Fruit fly (Drosophila melanogaster) whole organism, embryonic: ENCODE measurements around the gene CG8301.

Experiments used
- Antp ChIP-seq: fragments of 200-800 bp; sonication (Bioruptor generic); optimal IDR thresholded peaks from 3 replicates; lab custom pipeline; 2016; ENCODE audit warnings: missing biosample characterization, missing genetic modification characterization
- B-H1 ChIP-seq: fragments of 200-800 bp; sonication (Bioruptor generic); IDR thresholded peaks from 3 replicates; pipeline ENCODE4 v1.3.6; 2022; ENCODE audit warnings: missing biosample characterization, missing genetic modification characterization
- Bdp1 ChIP-seq: fragments of 200-800 bp; sonication (Bioruptor generic); optimal IDR thresholded peaks from 3 replicates; lab custom pipeline; 2016; ENCODE audit warnings: missing biosample characterization, missing genetic modification characterization
- CG11247 ChIP-seq: fragments of 200-800 bp; sonication (Bioruptor generic); IDR thresholded peaks from 2 replicates; pipeline ENCODE4 v1.3.6; 2022; ENCODE audit warnings: missing biosample characterization, missing genetic modification characterization
- CG14014 ChIP-seq: fragments of 200-800 bp; sonication (Bioruptor generic); IDR thresholded peaks from 2 replicates; pipeline ENCODE4 v1.3.6; 2022; ENCODE audit warnings: missing biosample characterization, missing genetic modification characterization
- CG1647 ChIP-seq: fragments of 200-800 bp; sonication (Bioruptor generic); optimal IDR thresholded peaks from 3 replicates; lab custom pipeline; 2016; ENCODE audit warnings: missing biosample characterization, missing genetic modification characterization
- CG17829 ChIP-seq: fragments of 200-800 bp; optimal IDR thresholded peaks from 2 replicates; lab custom pipeline; 2019; ENCODE audit warnings: missing biosample characterization, mild to moderate bottlenecking, missing genetic modification characterization, moderate library complexity
- CG2889 ChIP-seq: fragments of 200-800 bp; sonication (Bioruptor generic); IDR thresholded peaks from 3 replicates; pipeline ENCODE4 v1.3.6; 2022; ENCODE audit warnings: missing biosample characterization, missing genetic modification characterization
- CG31365 ChIP-seq: fragments of 200-800 bp; sonication (Bioruptor generic); optimal IDR thresholded peaks from 2 replicates; lab custom pipeline; 2018; ENCODE audit warnings: missing biosample characterization, mild to moderate bottlenecking, missing genetic modification characterization
- CG4730 ChIP-seq: fragments of 200-800 bp; sonication (Bioruptor generic); IDR thresholded peaks from 2 replicates; pipeline ENCODE4 v1.3.6; 2022; ENCODE audit warnings: missing biosample characterization, missing genetic modification characterization
- CG4854 ChIP-seq: fragments of 200-800 bp; sonication (Bioruptor generic); optimal IDR thresholded peaks from 2 replicates; lab custom pipeline; 2016; ENCODE audit warnings: missing biosample characterization, missing genetic modification characterization, inconsistent platforms
- CG6791 ChIP-seq: fragments of 200-800 bp; sonication (Bioruptor generic); IDR thresholded peaks from 3 replicates; pipeline ENCODE4 v1.3.6; 2022; ENCODE audit warnings: missing biosample characterization, missing genetic modification characterization; ENCODE audit not compliant: partially characterized antibody
- CG7271 ChIP-seq: fragments of 200-800 bp; sonication (Bioruptor generic); optimal IDR thresholded peaks from 2 replicates; lab custom pipeline; 2018; ENCODE audit warnings: missing biosample characterization, mild to moderate bottlenecking, missing genetic modification characterization, moderate library complexity
- CG8765 ChIP-seq: fragments of 200-800 bp; sonication (Bioruptor generic); IDR thresholded peaks from 2 replicates; pipeline ENCODE4 v1.3.6; 2022; ENCODE audit warnings: missing biosample characterization, missing genetic modification characterization
- CG9817 ChIP-seq: fragments of 200-800 bp; sonication (Bioruptor generic); optimal IDR thresholded peaks from 2 replicates; lab custom pipeline; 2018; ENCODE audit warnings: missing biosample characterization, mild to moderate bottlenecking, missing genetic modification characterization, moderate library complexity
- Dip2 ChIP-seq: fragments of 200-800 bp; sonication (Bioruptor generic); IDR thresholded peaks from 2 replicates; pipeline ENCODE4 v1.3.6; 2022; ENCODE audit warnings: missing biosample characterization, missing genetic modification characterization
- Doc3 ChIP-seq: fragments of 200-800 bp; sonication (Bioruptor generic); IDR thresholded peaks from 3 replicates; pipeline ENCODE4 v1.3.6; 2022; ENCODE audit warnings: missing biosample characterization, missing genetic modification characterization; ENCODE audit not compliant: partially characterized antibody
- Eip74EF ChIP-seq, 2 experiments: fragments of 200-800 bp in 1 of 2; fragments of >200 bp in 1 of 2; sonication (Bioruptor generic) in 1 of 2; optimal IDR thresholded peaks; 2 replicates each; lab custom pipeline; 2017 to 2019; ENCODE audit warnings: missing biosample characterization in 2 of 2, missing genetic modification characterization in 2 of 2, mild to moderate bottlenecking in 1 of 2, moderate library complexity in 1 of 2
- Elba2 ChIP-seq: fragments of 200-800 bp; sonication (Bioruptor generic); optimal IDR thresholded peaks from 3 replicates; lab custom pipeline; 2016; ENCODE audit warnings: missing biosample characterization, missing genetic modification characterization
- Fer1 ChIP-seq: fragments of 200-800 bp; sonication (Bioruptor generic); optimal IDR thresholded peaks from 2 replicates; lab custom pipeline; 2017; ENCODE audit warnings: missing biosample characterization, mild to moderate bottlenecking, missing genetic modification characterization
- Fer3 ChIP-seq: fragments of 200-800 bp; sonication (Bioruptor generic); optimal IDR thresholded peaks from 2 replicates; lab custom pipeline; 2018; ENCODE audit warnings: missing biosample characterization, mild to moderate bottlenecking, missing genetic modification characterization, moderate library complexity
- Gug ChIP-seq: fragments of 200-800 bp; sonication (Bioruptor generic); IDR thresholded peaks from 4 replicates; pipeline ENCODE4 v1.3.6; 2022; ENCODE audit warnings: missing biosample characterization, missing genetic modification characterization
- HLHmδ ChIP-seq: fragments of 200-800 bp; sonication (Bioruptor generic); optimal IDR thresholded peaks from 2 replicates; lab custom pipeline; 2018; ENCODE audit warnings: missing biosample characterization, mild to moderate bottlenecking, missing genetic modification characterization, moderate library complexity
- Kr ChIP-seq: fragments of 200-800 bp; sonication (Bioruptor generic); optimal IDR thresholded peaks from 2 replicates; lab custom pipeline; 2017; ENCODE audit warnings: missing biosample characterization, mild to moderate bottlenecking, missing genetic modification characterization
- Max ChIP-seq: fragments of 200-800 bp; sonication (Bioruptor generic); optimal IDR thresholded peaks from 2 replicates; lab custom pipeline; 2016; ENCODE audit warnings: missing biosample characterization, mild to moderate bottlenecking, missing genetic modification characterization
- NC2β ChIP-seq: fragments of 200-800 bp; sonication (Bioruptor generic); optimal IDR thresholded peaks from 2 replicates; lab custom pipeline; 2016; ENCODE audit warnings: missing biosample characterization, missing genetic modification characterization
- Stat92E ChIP-seq, 3 experiments: fragments of >200 bp in 2 of 3; fragments of 200-800 bp in 1 of 3; sonication (Bioruptor generic) in 1 of 3; optimal IDR thresholded peaks; 2 replicates each; lab custom pipeline; 2017 to 2019; ENCODE audit warnings: missing biosample characterization in 3 of 3, missing genetic modification characterization in 3 of 3, mild to moderate bottlenecking in 1 of 3, moderate library complexity in 1 of 3
- TFAM ChIP-seq: fragments of 200-800 bp; sonication (Bioruptor generic); optimal IDR thresholded peaks from 2 replicates; lab custom pipeline; 2017; ENCODE audit warnings: missing biosample characterization, missing genetic modification characterization, inconsistent platforms
- Usf ChIP-seq: fragments of 200-800 bp; sonication (Bioruptor generic); optimal IDR thresholded peaks from 2 replicates; lab custom pipeline; 2017; ENCODE audit warnings: missing genotype, missing biosample characterization, missing genetic modification characterization
- ac ChIP-seq: fragments of 200-800 bp; sonication (Bioruptor generic); optimal IDR thresholded peaks from 3 replicates; lab custom pipeline; 2017; ENCODE audit warnings: missing biosample characterization, mild to moderate bottlenecking, missing genetic modification characterization
- ase ChIP-seq: fragments of 200-800 bp; sonication (Bioruptor generic); IDR thresholded peaks from 3 replicates; pipeline ENCODE4 v1.3.6; 2022; ENCODE audit warnings: missing biosample characterization, missing genetic modification characterization
- ato ChIP-seq: fragments of 200-800 bp; sonication (Bioruptor generic); IDR thresholded peaks from 2 replicates; pipeline ENCODE4 v1.3.6; 2022; ENCODE audit warnings: missing biosample characterization, missing genetic modification characterization; ENCODE audit not compliant: partially characterized antibody
- bigmax ChIP-seq: fragments of 200-800 bp; sonication (Bioruptor generic); optimal IDR thresholded peaks from 2 replicates; lab custom pipeline; 2018; ENCODE audit warnings: missing biosample characterization, mild to moderate bottlenecking, missing genetic modification characterization
- cg ChIP-seq: fragments of 200-800 bp; sonication (Bioruptor generic); optimal IDR thresholded peaks from 3 replicates; lab custom pipeline; 2019; ENCODE audit warnings: missing biosample characterization, mild to moderate bottlenecking, missing genetic modification characterization, moderate library complexity
- chinmo ChIP-seq: fragments of 200-800 bp; sonication (Bioruptor generic); IDR thresholded peaks from 4 replicates; pipeline ENCODE4 v1.3.6; 2022; ENCODE audit warnings: missing biosample characterization, missing genetic modification characterization; ENCODE audit not compliant: partially characterized antibody
- chm ChIP-seq: fragments of 200-800 bp; sonication (Bioruptor generic); IDR thresholded peaks from 2 replicates; pipeline ENCODE4 v1.3.6; 2022; ENCODE audit warnings: missing biosample characterization, missing genetic modification characterization
- crol ChIP-seq: fragments of 200-800 bp; sonication (Bioruptor generic); IDR thresholded peaks from 2 replicates; pipeline ENCODE4 v1.3.6; 2022; ENCODE audit warnings: missing biosample characterization, missing genetic modification characterization
- her ChIP-seq: fragments of 200-800 bp; sonication (Bioruptor generic); optimal IDR thresholded peaks from 2 replicates; lab custom pipeline; 2016; ENCODE audit warnings: missing biosample characterization, missing genetic modification characterization
- kni ChIP-seq: fragments of 200-800 bp; sonication (Bioruptor generic); optimal IDR thresholded peaks from 3 replicates; lab custom pipeline; 2017; ENCODE audit warnings: mild to moderate bottlenecking, missing biosample characterization, missing genetic modification reagents, missing genetic modification characterization
- odd ChIP-seq: fragments of 200-800 bp; sonication (Bioruptor generic); optimal IDR thresholded peaks from 2 replicates; lab custom pipeline; 2017; ENCODE audit warnings: missing biosample characterization, mild to moderate bottlenecking, missing genetic modification characterization
- repo ChIP-seq: fragments of 200-800 bp; sonication (Bioruptor generic); optimal IDR thresholded peaks from 2 replicates; lab custom pipeline; 2016; ENCODE audit warnings: missing biosample characterization, missing genetic modification characterization
- rib ChIP-seq: fragments of 200-800 bp; sonication (Bioruptor generic); IDR thresholded peaks from 2 replicates; pipeline ENCODE4 v1.3.6; 2022; ENCODE audit warnings: missing biosample characterization, missing genetic modification characterization
- ro ChIP-seq: fragments of 200-800 bp; sonication (Bioruptor generic); IDR thresholded peaks from 2 replicates; pipeline ENCODE4 v1.3.6; 2022; ENCODE audit warnings: missing biosample characterization, missing genetic modification characterization
- sd ChIP-seq: fragments of 200-800 bp; sonication (Bioruptor generic); optimal IDR thresholded peaks from 3 replicates; lab custom pipeline; 2018; ENCODE audit warnings: missing biosample characterization, mild to moderate bottlenecking, missing genetic modification characterization, moderate library complexity
- sens ChIP-seq: fragments of 200-800 bp; sonication (Bioruptor generic); peaks from one replicate; lab custom pipeline; 2016; ENCODE audit warnings: missing biosample characterization, missing genetic modification characterization
- sob ChIP-seq: fragments of 200-800 bp; sonication (Bioruptor generic); IDR thresholded peaks from 2 replicates; pipeline ENCODE4 v1.3.6; 2022; ENCODE audit warnings: missing biosample characterization, missing genetic modification characterization
- sr ChIP-seq: fragments of 200-800 bp; sonication (Bioruptor generic); IDR thresholded peaks from 3 replicates; pipeline ENCODE4 v1.3.6; 2022; ENCODE audit warnings: missing biosample characterization, missing genetic modification characterization
- trh ChIP-seq: fragments of 200-800 bp; sonication (Bioruptor generic); optimal IDR thresholded peaks from 2 replicates; lab custom pipeline; 2016; ENCODE audit warnings: missing biosample characterization, missing genetic modification characterization
- vfl ChIP-seq: fragments of 200-800 bp; sonication (Bioruptor generic); optimal IDR thresholded peaks from 2 replicates; lab custom pipeline; 2016; ENCODE audit warnings: missing biosample characterization, missing genetic modification characterization

CG8301 gene

DNA sequence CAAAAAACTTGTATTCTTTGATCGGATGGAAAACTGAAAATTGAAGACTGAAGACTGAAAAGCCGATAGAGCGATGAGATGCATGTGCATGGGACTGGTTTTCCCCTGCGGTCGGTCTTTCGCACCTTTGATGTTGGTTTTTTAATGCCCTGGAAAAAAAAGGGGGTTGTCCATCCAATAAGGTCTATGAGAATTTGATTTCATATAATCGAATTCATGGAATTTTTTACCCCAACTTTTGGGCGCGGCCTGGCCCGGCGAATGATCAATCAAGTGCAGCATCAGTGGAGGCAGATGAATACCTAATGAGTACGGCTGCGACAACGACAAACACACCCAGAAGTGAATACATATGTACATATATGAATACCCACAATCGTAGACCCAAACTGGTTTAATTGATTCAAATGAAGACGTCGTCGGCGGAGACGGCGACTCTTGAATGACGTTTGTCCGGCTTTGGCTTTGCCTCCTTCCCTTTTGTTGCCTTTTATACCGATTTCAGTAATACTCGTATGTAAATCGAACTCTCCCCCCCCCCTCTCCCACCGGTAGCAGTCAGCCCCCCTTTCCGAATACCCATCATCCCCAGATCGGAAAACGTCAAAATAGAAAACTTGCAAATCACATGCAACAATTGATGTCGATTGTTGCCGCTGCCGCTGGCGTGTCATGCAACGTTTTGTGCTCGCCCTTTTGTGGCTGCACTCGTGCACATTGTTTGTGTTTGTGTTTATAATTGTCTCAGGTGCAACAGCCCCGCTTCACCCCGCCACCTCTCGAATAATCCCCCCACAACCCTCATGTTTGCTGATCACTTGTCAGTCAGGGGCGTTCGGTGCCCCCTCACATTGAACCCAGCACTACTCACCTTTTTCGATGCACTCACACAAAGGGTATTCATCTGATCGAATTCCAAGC lies 22.2 kb downstream of the CG8301 start (continued):
- no peak for TF ChIP-seq CG1647
- no peak for TF ChIP-seq her (GFP tag; lab: Kevin White, UChicago)
- no peak for TF ChIP-seq CG31365
- no peak for TF ChIP-seq ro (GFP tag; lab: Robert Waterston, UW)
- no peak for TF ChIP-seq CG11247
- no peak for TF ChIP-seq TFAM (GFP tag; lab: Kevin White, UChicago)
- peak; percentile 58 for TF ChIP-seq HLHmδ (GFP tag; lab: Kevin White, UChicago)
- TF ChIP-seq ato (GFP tag; lab: Robert Waterston, UW) = no peak
- peak in 1 of 3 experiments; percentile 82 for TF ChIP-seq Stat92E (GFP tag; optimal IDR thresholded peaks at IDR 0.05; lab: Kevin White, UChicago)
- TF ChIP-seq CG14014 (GFP tag; lab: Robert Waterston, UW) = no peak
- TF ChIP-seq Gug (GFP tag; lab: Robert Waterston, UW) = no peak
- no peak for TF ChIP-seq CG7271 (tag; lab: Kevin White, UChicago)
- TF ChIP-seq Elba2 = no peak
- TF ChIP-seq vfl (GFP tag; lab: Kevin White, UChicago) = no peak
- no peak for TF ChIP-seq ase (GFP tag; lab: Robert Waterston, UW)
- no peak for TF ChIP-seq CG2889 (GFP tag; lab: Robert Waterston, UW)
- TF ChIP-seq CG17829 (tag; lab: Kevin White, UChicago) = no peak
- peak; percentile 93 for TF ChIP-seq sd
- no peak for TF ChIP-seq bigmax
- no peak for TF ChIP-seq CG9817 (tag; lab: Kevin White, UChicago)
- TF ChIP-seq Fer1 = no peak
- TF ChIP-seq Antp (GFP tag; lab: Kevin White, UChicago) = no peak
- TF ChIP-seq Doc3 (GFP tag; lab: Robert Waterston, UW) = no peak
- no peak for TF ChIP-seq Kr (GFP tag; lab: Kevin White, UChicago)
- peak; percentile 93 for TF ChIP-seq kni (GFP tag; lab: Kevin White, UChicago)
- TF ChIP-seq Max (GFP tag; lab: Kevin White, UChicago) = no peak
- no peak for TF ChIP-seq B-H1 (GFP tag; lab: Robert Waterston, UW)
- no peak for TF ChIP-seq repo (GFP tag; lab: Kevin White, UChicago)
- no peak for TF ChIP-seq Dip2 (GFP tag; lab: Robert Waterston, UW)
- TF ChIP-seq chm (GFP tag; lab: Robert Waterston, UW) = no peak; the same call in 1 of the 2 replicates
- no peak for TF ChIP-seq CG4854
- no peak for TF ChIP-seq Fer3
- no peak for TF ChIP-seq trh (GFP tag; lab: Kevin White, UChicago)
- no peak for TF ChIP-seq ac (GFP tag; lab: Kevin White, UChicago)
- no peak for TF ChIP-seq Usf (GFP tag; lab: Kevin White, UChicago)
- TF ChIP-seq odd = no peak
- no peak for TF ChIP-seq Bdp1
- TF ChIP-seq cg (GFP tag; lab: Kevin White, UChicago) = peak; percentile 43
- TF ChIP-seq rib (GFP tag; lab: Robert Waterston, UW) = no peak
- TF ChIP-seq CG4730 (GFP tag; lab: Robert Waterston, UW) = peak; percentile 25; the same call in 1 of the 2 replicates
- no peak for TF ChIP-seq NC2β (GFP tag; lab: Kevin White, UChicago)
- TF ChIP-seq CG8765 (GFP tag; lab: Robert Waterston, UW) = no peak
- peak; percentile 75; the same call in 1 of the 4 replicates for TF ChIP-seq chinmo (GFP tag; lab: Robert Waterston, UW)
- peak; percentile 64 for TF ChIP-seq sens (GFP tag; lab: Kevin White, UChicago)
- no peak for TF ChIP-seq sr (GFP tag; lab: Robert Waterston, UW)
- peak; percentile 86 for TF ChIP-seq crol (GFP tag; lab: Robert Waterston, UW)
- peak in 1 of 2 experiments; percentile 7 for TF ChIP-seq Eip74EF (GFP tag; optimal IDR thresholded peaks at IDR 0.05; lab: Kevin White, UChicago)
- TF ChIP-seq CG6791 (GFP tag; lab: Robert Waterston, UW) = no peak
- TF ChIP-seq sob (GFP tag; lab: Robert Waterston, UW) = 0 out of 2 replicates have a peak, but pooled peaks have one; percentile 13
